Worm (Caenorhabditis elegans): ENCODE results near the gene ZK792.7.

Gene ZK792.7

ce11 chrIV:11695634-11696033 is 1.4 kb downstream of the ZK792.7 start:
- TF ChIP-seq ref-1 (GFP tag; conservative IDR thresholded peaks at IDR 0.05) (no peak), flt-1 (GFP tag; IDR thresholded peaks at IDR 0.05) (no peak), tab-1 (GFP tag; IDR thresholded peaks at IDR 0.05) (no peak), ztf-23 (GFP tag; IDR thresholded peaks at IDR 0.05) (no peak), T22C8.4 (GFP tag; IDR thresholded peaks at IDR 0.05) (no peak), klf-2 (GFP tag; conservative IDR thresholded peaks at IDR 0.05) (no peak), ztf-29 (GFP tag; IDR thresholded peaks at IDR 0.05) (no peak), med-1 (GFP tag; optimal IDR thresholded peaks at IDR 0.05; ENCODE audit: insufficient read depth) (no peak), cog-1 (tag; optimal IDR thresholded peaks at IDR 0.05) (no peak)

ce11 chrIV:11697514-11697913 is 3.3 kb downstream of the ZK792.7 start:
- no peak for TF ChIP-seq ztf-23 (GFP tag; IDR thresholded peaks at IDR 0.05)
- no peak for TF ChIP-seq T22C8.4 (GFP tag; IDR thresholded peaks at IDR 0.05)
- no peak for TF ChIP-seq ztf-29 (GFP tag; IDR thresholded peaks at IDR 0.05)
- no peak for TF ChIP-seq tab-1 (GFP tag; IDR thresholded peaks at IDR 0.05)
- TF ChIP-seq cog-1 (tag; optimal IDR thresholded peaks at IDR 0.05) = no peak
- TF ChIP-seq klf-2 (GFP tag; conservative IDR thresholded peaks at IDR 0.05) = no peak
- no peak for TF ChIP-seq flt-1 (GFP tag; IDR thresholded peaks at IDR 0.05)
- TF ChIP-seq ref-1 (GFP tag; conservative IDR thresholded peaks at IDR 0.05) = no peak
- TF ChIP-seq med-1 (GFP tag; optimal IDR thresholded peaks at IDR 0.05; ENCODE audit: insufficient read depth) = no peak

ce11 chrIV:11700100-11700499 is 5.9 kb downstream of the ZK792.7 start:
- TF ChIP-seq ref-1 (GFP tag; conservative IDR thresholded peaks at IDR 0.05) (no peak), T22C8.4 (GFP tag; IDR thresholded peaks at IDR 0.05) (no peak), cog-1 (tag; optimal IDR thresholded peaks at IDR 0.05) (no peak), med-1 (GFP tag; optimal IDR thresholded peaks at IDR 0.05; ENCODE audit: insufficient read depth) (no peak), flt-1 (GFP tag; IDR thresholded peaks at IDR 0.05) (no peak), ztf-23 (GFP tag; IDR thresholded peaks at IDR 0.05) (no peak), ztf-29 (GFP tag; IDR thresholded peaks at IDR 0.05) (no peak), tab-1 (GFP tag; IDR thresholded peaks at IDR 0.05) (no peak), klf-2 (GFP tag; conservative IDR thresholded peaks at IDR 0.05) (no peak)

ce11 chrIV:11700752-11701151 is 6.5 kb downstream of the ZK792.7 start, which contains the start of gene dpy-20:
TSS of gene dpy-20 (minus strand) at chrIV:11700852.
- TF ChIP-seq T22C8.4 (GFP tag; IDR thresholded peaks at IDR 0.05) (no peak), klf-2 (GFP tag; conservative IDR thresholded peaks at IDR 0.05) (no peak), tab-1 (GFP tag; IDR thresholded peaks at IDR 0.05) (no peak)

ce11 chrIV:11701878-11702277 is 7.6 kb downstream of the ZK792.7 start:
- TF ChIP-seq tab-1 (GFP tag; IDR thresholded peaks at IDR 0.05) = no peak
- no peak for TF ChIP-seq med-1 (GFP tag; optimal IDR thresholded peaks at IDR 0.05; ENCODE audit: insufficient read depth)
- TF ChIP-seq ztf-29 (GFP tag; IDR thresholded peaks at IDR 0.05) = no peak
- TF ChIP-seq T22C8.4 (GFP tag; IDR thresholded peaks at IDR 0.05) = no peak
- TF ChIP-seq klf-2 (GFP tag; conservative IDR thresholded peaks at IDR 0.05) = no peak
- no peak for TF ChIP-seq cog-1 (tag; optimal IDR thresholded peaks at IDR 0.05)
- no peak for TF ChIP-seq ref-1 (GFP tag; conservative IDR thresholded peaks at IDR 0.05)
- no peak for TF ChIP-seq flt-1 (GFP tag; IDR thresholded peaks at IDR 0.05)
- TF ChIP-seq ztf-23 (GFP tag; IDR thresholded peaks at IDR 0.05) = no peak

DNA sequence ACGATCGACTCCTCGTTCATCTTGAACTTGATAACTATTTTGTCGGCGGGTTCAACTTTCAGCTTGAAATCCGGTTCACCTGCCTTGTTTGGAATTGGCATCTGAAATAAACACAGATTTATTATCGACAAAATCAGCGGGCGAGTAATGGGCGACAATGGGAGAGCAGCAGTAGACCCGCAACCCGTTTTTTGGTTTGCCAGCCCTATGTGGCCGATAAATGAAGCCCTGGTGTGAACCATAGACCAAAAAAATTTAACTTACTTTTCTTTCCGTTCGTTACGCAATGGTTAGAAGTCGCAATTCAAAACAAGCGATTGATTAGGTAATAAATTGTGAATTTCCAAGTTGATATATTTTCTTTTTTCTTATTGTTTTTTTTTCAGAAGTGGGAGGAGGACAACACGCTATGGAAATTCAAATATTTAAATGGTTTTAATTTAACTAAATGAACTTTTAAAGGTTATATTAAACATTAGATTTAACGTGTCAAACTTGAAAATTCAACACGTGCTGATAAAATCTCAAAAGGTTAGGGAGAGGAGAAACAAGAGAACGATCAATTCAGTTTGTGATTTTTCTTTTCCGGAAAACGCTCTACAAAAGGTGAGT is 9.5 kb downstream of the ZK792.7 start, which contains the start of the genes T22B3.3 and alg-3:
Gene T22B3.3 (minus strand): TSS at position 101 of the 612 bp plus-strand sequence.
Gene alg-3 (plus strand): TSS at position 562 of the 612 bp plus-strand sequence.
- no peak for TF ChIP-seq med-1 (GFP tag; optimal IDR thresholded peaks at IDR 0.05; ENCODE audit: insufficient read depth)

- no peak for TF ChIP-seq T22C8.4 (GFP tag; IDR thresholded peaks at IDR 0.05)
- no peak for TF ChIP-seq tab-1 (GFP tag; IDR thresholded peaks at IDR 0.05)
- TF ChIP-seq med-1 (GFP tag; optimal IDR thresholded peaks at IDR 0.05; ENCODE audit: insufficient read depth) = no peak
- no peak for TF ChIP-seq ztf-29 (GFP tag; IDR thresholded peaks at IDR 0.05)
- no peak for TF ChIP-seq ztf-23 (GFP tag; IDR thresholded peaks at IDR 0.05)
- no peak for TF ChIP-seq flt-1 (GFP tag; IDR thresholded peaks at IDR 0.05)
- TF ChIP-seq cog-1 (tag; optimal IDR thresholded peaks at IDR 0.05) = no peak
- TF ChIP-seq ref-1 (GFP tag; conservative IDR thresholded peaks at IDR 0.05) = no peak
- no peak for TF ChIP-seq klf-2 (GFP tag; conservative IDR thresholded peaks at IDR 0.05)
Observed at ce11 chrIV:11710331-11710730, 16.1 kb downstream of the ZK792.7 start.

DNA sequence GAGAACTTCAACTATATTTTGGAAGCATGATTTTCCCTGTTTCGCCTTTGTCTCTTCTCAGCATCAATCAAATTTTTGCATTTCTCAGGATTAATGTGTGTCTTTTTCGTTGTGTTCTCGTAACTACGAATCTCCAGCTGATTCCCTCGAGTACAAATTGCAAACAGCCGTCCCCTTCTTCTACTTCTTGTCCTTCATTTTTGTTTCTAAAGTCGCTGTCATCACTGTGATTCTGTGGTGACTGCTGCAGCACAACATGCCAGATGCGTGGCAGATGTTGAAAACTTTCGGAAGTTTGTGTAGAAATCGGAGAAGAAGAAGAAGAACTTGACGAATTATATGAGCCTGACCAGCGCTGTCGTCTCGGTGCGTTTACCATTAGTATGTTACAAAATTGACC is 19.0 kb downstream of the ZK792.7 start:
- no peak for TF ChIP-seq tab-1 (GFP tag; IDR thresholded peaks at IDR 0.05)
- no peak for TF ChIP-seq T22C8.4 (GFP tag; IDR thresholded peaks at IDR 0.05)
- no peak for TF ChIP-seq ztf-23 (GFP tag; IDR thresholded peaks at IDR 0.05)
- no peak for TF ChIP-seq klf-2 (GFP tag; conservative IDR thresholded peaks at IDR 0.05)
- TF ChIP-seq med-1 (GFP tag; optimal IDR thresholded peaks at IDR 0.05; ENCODE audit: insufficient read depth) = no peak
- TF ChIP-seq flt-1 (GFP tag; IDR thresholded peaks at IDR 0.05) = no peak
- TF ChIP-seq ztf-29 (GFP tag; IDR thresholded peaks at IDR 0.05) = no peak
- no peak for TF ChIP-seq cog-1 (tag; optimal IDR thresholded peaks at IDR 0.05)
- no peak for TF ChIP-seq ref-1 (GFP tag; conservative IDR thresholded peaks at IDR 0.05)

DNA sequence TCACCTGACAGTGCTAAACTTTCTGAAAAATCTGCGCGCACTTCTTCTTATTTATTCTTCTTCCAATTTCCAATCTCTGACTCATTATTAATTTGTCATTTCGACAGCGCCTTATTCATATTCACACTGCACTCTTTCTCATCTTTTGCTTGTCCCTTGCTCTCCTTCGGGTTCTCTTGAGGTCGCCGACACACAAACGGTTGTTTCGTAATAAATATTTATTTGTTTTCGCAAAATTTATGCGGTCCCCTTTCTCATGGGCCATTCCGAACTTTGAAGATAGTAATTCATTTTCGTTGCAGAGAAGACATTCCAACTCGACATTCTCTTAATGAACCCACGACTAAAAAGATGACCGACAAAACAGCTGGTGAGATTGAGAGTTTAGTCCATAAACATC is 20.5 kb downstream of the ZK792.7 start, which contains the start of gene magi-1:
Gene magi-1 (plus strand): TSS at position 301 of the 400 bp plus-strand sequence.
- TF ChIP-seq cog-1 (tag; optimal IDR thresholded peaks at IDR 0.05) (no peak), med-1 (GFP tag; optimal IDR thresholded peaks at IDR 0.05; ENCODE audit: insufficient read depth) (no peak), tab-1 (GFP tag; IDR thresholded peaks at IDR 0.05) (no peak), klf-2 (GFP tag; conservative IDR thresholded peaks at IDR 0.05) (no peak), ztf-23 (GFP tag; IDR thresholded peaks at IDR 0.05) (no peak), ref-1 (GFP tag; conservative IDR thresholded peaks at IDR 0.05) (no peak), ztf-29 (GFP tag; IDR thresholded peaks at IDR 0.05) (no peak), flt-1 (GFP tag; IDR thresholded peaks at IDR 0.05) (no peak), T22C8.4 (GFP tag; IDR thresholded peaks at IDR 0.05) (no peak)

DNA sequence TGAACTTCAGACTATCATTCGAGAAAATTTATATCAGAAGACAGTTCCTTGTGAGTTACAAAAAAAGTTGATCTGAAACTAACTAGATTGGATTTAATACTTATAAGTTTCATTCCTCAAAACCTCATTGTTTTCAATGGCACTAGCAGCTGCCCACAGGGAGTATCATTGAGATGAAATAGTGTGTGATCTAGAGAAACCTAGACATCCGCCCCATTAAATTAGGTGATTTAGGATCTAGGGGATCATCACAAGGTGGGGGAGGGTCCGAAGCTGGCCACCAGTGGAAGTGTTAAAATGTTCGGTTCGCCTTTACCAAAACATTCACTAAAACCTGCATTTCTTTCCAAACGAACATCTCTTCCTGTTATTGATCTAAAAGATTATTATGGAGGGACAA is 22.2 kb downstream of the ZK792.7 start:
- TF ChIP-seq tab-1 (GFP tag; IDR thresholded peaks at IDR 0.05) (no peak), flt-1 (GFP tag; IDR thresholded peaks at IDR 0.05) (no peak), ref-1 (GFP tag; conservative IDR thresholded peaks at IDR 0.05) (no peak), T22C8.4 (GFP tag; IDR thresholded peaks at IDR 0.05) (no peak), ztf-23 (GFP tag; IDR thresholded peaks at IDR 0.05) (no peak), ztf-29 (GFP tag; IDR thresholded peaks at IDR 0.05) (no peak), klf-2 (GFP tag; conservative IDR thresholded peaks at IDR 0.05) (no peak), med-1 (GFP tag; optimal IDR thresholded peaks at IDR 0.05; ENCODE audit: insufficient read depth) (no peak), cog-1 (tag; optimal IDR thresholded peaks at IDR 0.05) (no peak)
